Worm (Caenorhabditis elegans): ENCODE measurements around the gene sra-29.

sra-29 gene

ce11 chrII:6592251-6592650 is 16.7 kb upstream of the sra-29 start, which contains the start of gene C56C10.9:
TSS of gene C56C10.9 (minus strand) at chrII:6592351.
- no peak for TF ChIP-seq ceh-13 (GFP tag; optimal IDR thresholded peaks at IDR 0.05)
- no peak for TF ChIP-seq hmg-4 (GFP tag; optimal IDR thresholded peaks at IDR 0.05)
- TF ChIP-seq hmbx-1 (tag; optimal IDR thresholded peaks at IDR 0.05), result no peak
- TF ChIP-seq ets-7 (tag; optimal IDR thresholded peaks at IDR 0.05), result no peak
- no peak for TF ChIP-seq sea-1 (GFP tag; conservative IDR thresholded peaks at IDR 0.05)
- no peak for TF ChIP-seq tbx-11 (GFP tag; IDR thresholded peaks at IDR 0.05)
- no peak for TF ChIP-seq ceh-36 (tag; optimal IDR thresholded peaks at IDR 0.05)
- no peak for TF ChIP-seq hnd-1 (tag; optimal IDR thresholded peaks at IDR 0.05)
- no peak for TF ChIP-seq tbx-37 (GFP tag; conservative IDR thresholded peaks at IDR 0.05)
- TF ChIP-seq flt-1 (GFP tag; IDR thresholded peaks at IDR 0.05), result no peak
- TF ChIP-seq pes-1 (GFP tag; IDR thresholded peaks at IDR 0.05), result no peak
- no peak for TF ChIP-seq tra-4 (tag; optimal IDR thresholded peaks at IDR 0.05)
- no peak for TF ChIP-seq scrt-1 (GFP tag; IDR thresholded peaks at IDR 0.05)
- TF ChIP-seq B0310.2 (tag; optimal IDR thresholded peaks at IDR 0.05), result no peak

- TF ChIP-seq aly-1 (tag; optimal IDR thresholded peaks at IDR 0.05) (no peak), B0310.2 (tag; optimal IDR thresholded peaks at IDR 0.05) (no peak), hmbx-1 (tag; optimal IDR thresholded peaks at IDR 0.05) (no peak), tbx-37 (GFP tag; conservative IDR thresholded peaks at IDR 0.05) (no peak), hmg-4 (GFP tag; optimal IDR thresholded peaks at IDR 0.05) (no peak), scrt-1 (GFP tag; IDR thresholded peaks at IDR 0.05) (no peak), F13C5.2 (tag; optimal IDR thresholded peaks at IDR 0.05) (no peak), ceh-13 (GFP tag; optimal IDR thresholded peaks at IDR 0.05) (no peak), flt-1 (GFP tag; IDR thresholded peaks at IDR 0.05) (no peak), ama-1 (optimal IDR thresholded peaks at IDR 0.05) (no peak), tbx-11 (GFP tag; IDR thresholded peaks at IDR 0.05) (no peak), tra-4 (tag; optimal IDR thresholded peaks at IDR 0.05) (no peak)
These were observed 15.5 kb upstream of the sra-29 start for ce11 chrII:6591000-6591399.

ce11 chrII:6589408-6589807 is 13.9 kb upstream of the sra-29 start, which contains the start of gene vps-32.1:
TSS of gene vps-32.1 (plus strand) at chrII:6589708.
- no peak for TF ChIP-seq sea-1 (GFP tag; conservative IDR thresholded peaks at IDR 0.05)
- TF ChIP-seq ceh-13 (GFP tag; optimal IDR thresholded peaks at IDR 0.05), result no peak
- no peak for TF ChIP-seq F13C5.2 (tag; optimal IDR thresholded peaks at IDR 0.05)
- TF ChIP-seq ets-7 (tag; optimal IDR thresholded peaks at IDR 0.05), result no peak
- TF ChIP-seq flt-1 (GFP tag; IDR thresholded peaks at IDR 0.05), result no peak
- TF ChIP-seq pes-1 (GFP tag; IDR thresholded peaks at IDR 0.05), result no peak
- no peak for TF ChIP-seq tbx-11 (GFP tag; IDR thresholded peaks at IDR 0.05)
- no peak for TF ChIP-seq tra-4 (tag; optimal IDR thresholded peaks at IDR 0.05)
- no peak for TF ChIP-seq scrt-1 (GFP tag; IDR thresholded peaks at IDR 0.05)
- TF ChIP-seq B0310.2 (tag; optimal IDR thresholded peaks at IDR 0.05), result no peak
- TF ChIP-seq hnd-1 (tag; optimal IDR thresholded peaks at IDR 0.05), result no peak
- TF ChIP-seq tbx-37 (GFP tag; conservative IDR thresholded peaks at IDR 0.05), result no peak
- TF ChIP-seq hmg-4 (GFP tag; optimal IDR thresholded peaks at IDR 0.05), result no peak
- no peak for TF ChIP-seq hmbx-1 (tag; optimal IDR thresholded peaks at IDR 0.05)
- TF ChIP-seq ama-1 (optimal IDR thresholded peaks at IDR 0.05), result no peak

- TF ChIP-seq B0310.2 (tag; optimal IDR thresholded peaks at IDR 0.05) (no peak), F13C5.2 (tag; optimal IDR thresholded peaks at IDR 0.05) (peak; percentile 72), ceh-36 (tag; optimal IDR thresholded peaks at IDR 0.05) (no peak), tra-4 (tag; optimal IDR thresholded peaks at IDR 0.05) (no peak), hmg-4 (GFP tag; optimal IDR thresholded peaks at IDR 0.05) (peak; percentile 1), ets-7 (tag; optimal IDR thresholded peaks at IDR 0.05) (peak; percentile 25), hmbx-1 (tag; optimal IDR thresholded peaks at IDR 0.05) (no peak)
These were observed 13.2 kb upstream of the sra-29 start, which contains the start of gene icd-1 for ce11 chrII:6588605-6589292. TSS of gene icd-1 (minus strand) at chrII:6588655.

- no peak for TF ChIP-seq F13C5.2 (tag; optimal IDR thresholded peaks at IDR 0.05)
These were observed 11.8 kb upstream of the sra-29 start, which contains the start of gene C56C10.7 for ce11 chrII:6587264-6587870. TSS of gene C56C10.7 (minus strand) at chrII:6587575.

ce11 chrII:6582758-6583157 is 7.2 kb upstream of the sra-29 start, which contains the start of gene C56C10.4:
TSS of gene C56C10.4 (plus strand) at chrII:6583058.
- TF ChIP-seq aly-1 (tag; optimal IDR thresholded peaks at IDR 0.05) (no peak), pes-1 (GFP tag; IDR thresholded peaks at IDR 0.05) (no peak), F13C5.2 (tag; optimal IDR thresholded peaks at IDR 0.05) (no peak), hnd-1 (tag; optimal IDR thresholded peaks at IDR 0.05) (no peak), hmbx-1 (tag; optimal IDR thresholded peaks at IDR 0.05) (no peak), scrt-1 (GFP tag; IDR thresholded peaks at IDR 0.05) (no peak), hmg-4 (GFP tag; optimal IDR thresholded peaks at IDR 0.05) (no peak), ama-1 (optimal IDR thresholded peaks at IDR 0.05) (no peak), tra-4 (tag; optimal IDR thresholded peaks at IDR 0.05) (no peak), tbx-11 (GFP tag; IDR thresholded peaks at IDR 0.05) (no peak), ceh-36 (tag; optimal IDR thresholded peaks at IDR 0.05) (no peak), tbx-37 (GFP tag; conservative IDR thresholded peaks at IDR 0.05) (no peak), ets-7 (tag; optimal IDR thresholded peaks at IDR 0.05) (no peak)

ce11 chrII:6581236-6581635 is 5.7 kb upstream of the sra-29 start, which contains the start of gene C56C10.6:
TSS of gene C56C10.6 (minus strand) at chrII:6581336.
- no peak for TF ChIP-seq ama-1 (optimal IDR thresholded peaks at IDR 0.05)
- no peak for TF ChIP-seq hmbx-1 (tag; optimal IDR thresholded peaks at IDR 0.05)
- TF ChIP-seq ceh-13 (GFP tag; optimal IDR thresholded peaks at IDR 0.05), result no peak
- no peak for TF ChIP-seq sea-1 (GFP tag; conservative IDR thresholded peaks at IDR 0.05)
- no peak for TF ChIP-seq F13C5.2 (tag; optimal IDR thresholded peaks at IDR 0.05)
- TF ChIP-seq tbx-37 (GFP tag; conservative IDR thresholded peaks at IDR 0.05), result no peak
- TF ChIP-seq ceh-36 (tag; optimal IDR thresholded peaks at IDR 0.05), result no peak
- TF ChIP-seq ets-7 (tag; optimal IDR thresholded peaks at IDR 0.05), result no peak
- no peak for TF ChIP-seq B0310.2 (tag; optimal IDR thresholded peaks at IDR 0.05)
- no peak for TF ChIP-seq flt-1 (GFP tag; IDR thresholded peaks at IDR 0.05)
- no peak for TF ChIP-seq hnd-1 (tag; optimal IDR thresholded peaks at IDR 0.05)
- no peak for TF ChIP-seq scrt-1 (GFP tag; IDR thresholded peaks at IDR 0.05)
- no peak for TF ChIP-seq pes-1 (GFP tag; IDR thresholded peaks at IDR 0.05)
- no peak for TF ChIP-seq hmg-4 (GFP tag; optimal IDR thresholded peaks at IDR 0.05)
- no peak for TF ChIP-seq tra-4 (tag; optimal IDR thresholded peaks at IDR 0.05)
